Fruit fly (Drosophila melanogaster) whole organism, embryonic: ENCODE results near the gene wge.

ENCODE experiments used
- Ada2b ChIP-seq: fragments of 200-800 bp; sonication (Bioruptor generic); IDR thresholded peaks from 2 replicates; pipeline ENCODE4 v1.3.6; 2022; ENCODE audit warnings: missing biosample characterization, missing genetic modification characterization
- Antp ChIP-seq: fragments of 200-800 bp; sonication (Bioruptor generic); optimal IDR thresholded peaks from 3 replicates; lab custom pipeline; 2016; ENCODE audit warnings: missing biosample characterization, missing genetic modification characterization
- BtbVII ChIP-seq: fragments of 200-800 bp; sonication (Bioruptor generic); optimal IDR thresholded peaks from 3 replicates; lab custom pipeline; 2017; ENCODE audit warnings: missing biosample characterization, mild to moderate bottlenecking, missing genetic modification characterization
- CG11247 ChIP-seq: fragments of 200-800 bp; sonication (Bioruptor generic); IDR thresholded peaks from 2 replicates; pipeline ENCODE4 v1.3.6; 2022; ENCODE audit warnings: missing biosample characterization, missing genetic modification characterization
- CG14710 ChIP-seq: fragments of 200-800 bp; sonication (Bioruptor generic); optimal IDR thresholded peaks from 3 replicates; lab custom pipeline; 2019; ENCODE audit warnings: missing biosample characterization, mild to moderate bottlenecking, missing genetic modification characterization, moderate library complexity
- CG17328 ChIP-seq: fragments of 200-800 bp; sonication (Bioruptor generic); IDR thresholded peaks from 2 replicates; pipeline ENCODE4 v1.3.6; 2022; ENCODE audit warnings: missing biosample characterization, missing genetic modification characterization
- CG17385 ChIP-seq: fragments of 200-800 bp; sonication (Bioruptor generic); optimal IDR thresholded peaks from 3 replicates; lab custom pipeline; 2018; ENCODE audit warnings: missing biosample characterization, mild to moderate bottlenecking, missing genetic modification characterization
- CG18599 ChIP-seq: fragments of 200-800 bp; sonication (Bioruptor generic); optimal IDR thresholded peaks from 3 replicates; lab custom pipeline; 2017; ENCODE audit warnings: missing biosample characterization, missing genetic modification characterization, mild to moderate bottlenecking, moderate library complexity, missing genetic modification reagents
- CG3065 ChIP-seq: fragments of 200-800 bp; sonication (Bioruptor generic); optimal IDR thresholded peaks from 2 replicates; lab custom pipeline; 2016; ENCODE audit warnings: missing biosample characterization, missing genetic modification characterization
- CG32532 ChIP-seq: fragments of 200-800 bp; sonication (Bioruptor generic); IDR thresholded peaks from 2 replicates; pipeline ENCODE4 v1.3.6; 2022; ENCODE audit warnings: missing biosample characterization, missing genetic modification characterization
- CG33213 ChIP-seq: fragments of 200-800 bp; sonication (Bioruptor generic); optimal IDR thresholded peaks from 3 replicates; lab custom pipeline; 2016; ENCODE audit warnings: missing biosample characterization, missing genetic modification characterization
- CG3726 ChIP-seq: fragments of 200-800 bp; sonication (Bioruptor generic); IDR thresholded peaks from 3 replicates; pipeline ENCODE4, ENCODE4 v1.3.6; 2022; ENCODE audit warnings: missing biosample characterization, missing genetic modification characterization
- CG6854 ChIP-seq: fragments of 200-800 bp; sonication (Bioruptor generic); optimal IDR thresholded peaks from 3 replicates; lab custom pipeline; 2017; ENCODE audit warnings: missing biosample characterization, mild to moderate bottlenecking, missing genetic modification characterization
- CG8388 ChIP-seq: fragments of 200-800 bp; sonication (Bioruptor generic); optimal IDR thresholded peaks from 2 replicates; lab custom pipeline; 2019; ENCODE audit warnings: missing biosample characterization, mild to moderate bottlenecking, missing genetic modification characterization, moderate library complexity
- CHES-1-like ChIP-seq: fragments of 200-800 bp; sonication (Bioruptor generic); optimal IDR thresholded peaks from 2 replicates; lab custom pipeline; 2016; ENCODE audit warnings: missing biosample characterization, missing genetic modification characterization
- D19B ChIP-seq: fragments of 200-800 bp; sonication (Bioruptor generic); optimal IDR thresholded peaks from 2 replicates; lab custom pipeline; 2017; ENCODE audit warnings: missing biosample characterization, mild to moderate bottlenecking, missing genetic modification characterization
- Dbx ChIP-seq: fragments of 200-800 bp; sonication (Bioruptor generic); IDR thresholded peaks from 3 replicates; pipeline ENCODE4 v1.3.6; 2022; ENCODE audit warnings: missing biosample characterization, missing genetic modification characterization
- Deaf1 ChIP-seq: fragments of 200-800 bp; optimal IDR thresholded peaks from 3 replicates; lab custom pipeline; 2019; ENCODE audit warnings: missing biosample characterization, mild to moderate bottlenecking, missing genetic modification characterization, moderate library complexity
- Eip74EF ChIP-seq, 2 experiments: fragments of 200-800 bp in 1 of 2; fragments of >200 bp in 1 of 2; sonication (Bioruptor generic) in 1 of 2; optimal IDR thresholded peaks; 2 replicates each; lab custom pipeline; 2017 to 2019; ENCODE audit warnings: missing biosample characterization in 2 of 2, missing genetic modification characterization in 2 of 2, mild to moderate bottlenecking in 1 of 2, moderate library complexity in 1 of 2
- Gug ChIP-seq: fragments of 200-800 bp; sonication (Bioruptor generic); IDR thresholded peaks from 4 replicates; pipeline ENCODE4 v1.3.6; 2022; ENCODE audit warnings: missing biosample characterization, missing genetic modification characterization
- H2.0 ChIP-seq: fragments of 200-800 bp; sonication (Bioruptor generic); IDR thresholded peaks from 2 replicates; pipeline ENCODE4 v1.3.6; 2022; ENCODE audit warnings: missing biosample characterization, missing genetic modification characterization
- Hey ChIP-seq: fragments of 200-800 bp; sonication (Bioruptor generic); optimal IDR thresholded peaks from 3 replicates; lab custom pipeline; 2018; ENCODE audit warnings: missing biosample characterization, mild to moderate bottlenecking, missing genetic modification characterization
- Hr51 ChIP-seq, 2 experiments: fragments of 200-800 bp; sonication (Bioruptor generic); optimal IDR thresholded peaks; 2 replicates in 1 of 2; 3 replicates in 1 of 2; lab custom pipeline; 2016 to 2018; ENCODE audit warnings: missing biosample characterization in 2 of 2, missing genetic modification characterization in 2 of 2, mild to moderate bottlenecking in 1 of 2, moderate library complexity in 1 of 2
- Lhr ChIP-seq: fragments of 200-800 bp; sonication (Bioruptor generic); optimal IDR thresholded peaks from 3 replicates; lab custom pipeline; 2017; ENCODE audit warnings: mild to moderate bottlenecking, missing biosample characterization, missing genetic modification reagents, missing genetic modification characterization
- Lim3 ChIP-seq: fragments of 200-800 bp; sonication (Bioruptor generic); IDR thresholded peaks from 2 replicates; pipeline ENCODE4 v1.3.6; 2022; ENCODE audit warnings: missing biosample characterization, missing genetic modification characterization
- Max ChIP-seq: fragments of 200-800 bp; sonication (Bioruptor generic); optimal IDR thresholded peaks from 2 replicates; lab custom pipeline; 2016; ENCODE audit warnings: missing biosample characterization, mild to moderate bottlenecking, missing genetic modification characterization
- Mrtf ChIP-seq: fragments of 200-800 bp; sonication (Bioruptor generic); IDR thresholded peaks from 3 replicates; pipeline ENCODE4 v1.3.6; 2022; ENCODE audit warnings: missing biosample characterization, missing genetic modification characterization
- Oli ChIP-seq: fragments of 200-800 bp; sonication (Bioruptor generic); optimal IDR thresholded peaks from 2 replicates; lab custom pipeline; 2018; ENCODE audit warnings: missing biosample characterization, mild to moderate bottlenecking, missing genetic modification characterization, moderate library complexity
- Side ChIP-seq: fragments of 200-800 bp; sonication (Bioruptor generic); optimal IDR thresholded peaks from 2 replicates; lab custom pipeline; 2016; ENCODE audit warnings: missing biosample characterization, missing genetic modification characterization
- Sin3A ChIP-seq: fragments of >200 bp; optimal IDR thresholded peaks from 2 replicates; lab custom pipeline; 2018
- Stat92E ChIP-seq, 3 experiments: fragments of >200 bp in 2 of 3; fragments of 200-800 bp in 1 of 3; sonication (Bioruptor generic) in 1 of 3; optimal IDR thresholded peaks; 2 replicates each; lab custom pipeline; 2017 to 2019; ENCODE audit warnings: missing biosample characterization in 3 of 3, missing genetic modification characterization in 3 of 3, mild to moderate bottlenecking in 1 of 3, moderate library complexity in 1 of 3
- Usf ChIP-seq: fragments of 200-800 bp; sonication (Bioruptor generic); optimal IDR thresholded peaks from 2 replicates; lab custom pipeline; 2017; ENCODE audit warnings: missing genotype, missing biosample characterization, missing genetic modification characterization
- ac ChIP-seq: fragments of 200-800 bp; sonication (Bioruptor generic); optimal IDR thresholded peaks from 3 replicates; lab custom pipeline; 2017; ENCODE audit warnings: missing biosample characterization, mild to moderate bottlenecking, missing genetic modification characterization
- br ChIP-seq: fragments of >200 bp; optimal IDR thresholded peaks from 2 replicates; lab custom pipeline; 2017
- dimm ChIP-seq: fragments of 200-800 bp; sonication (Bioruptor generic); IDR thresholded peaks from 2 replicates; pipeline ENCODE4 v1.3.6; 2022; ENCODE audit warnings: missing biosample characterization, missing genetic modification characterization
- ems ChIP-seq: fragments of 200-800 bp; sonication (Bioruptor generic); optimal IDR thresholded peaks from 3 replicates; lab custom pipeline; 2016; ENCODE audit warnings: missing biosample characterization, missing genetic modification characterization
- fd64A ChIP-seq: fragments of 200-800 bp; sonication (Bioruptor generic); optimal IDR thresholded peaks from 3 replicates; lab custom pipeline; 2018; ENCODE audit warnings: missing biosample characterization, mild to moderate bottlenecking, missing genetic modification characterization
- ken ChIP-seq: fragments of 200-800 bp; sonication (Bioruptor generic); IDR thresholded peaks from 3 replicates; pipeline ENCODE4 v1.3.6; 2022; ENCODE audit warnings: missing biosample characterization, missing genetic modification characterization
- klu ChIP-seq: fragments of 200-800 bp; sonication (Bioruptor generic); IDR thresholded peaks from 2 replicates; pipeline ENCODE4 v1.3.6; 2022; ENCODE audit warnings: missing biosample characterization, missing genetic modification characterization
- kni ChIP-seq: fragments of 200-800 bp; sonication (Bioruptor generic); optimal IDR thresholded peaks from 3 replicates; lab custom pipeline; 2017; ENCODE audit warnings: mild to moderate bottlenecking, missing biosample characterization, missing genetic modification reagents, missing genetic modification characterization
- nerfin-1 ChIP-seq: fragments of 200-800 bp; sonication (Bioruptor generic); optimal IDR thresholded peaks from 3 replicates; lab custom pipeline; 2019; ENCODE audit warnings: missing biosample characterization, mild to moderate bottlenecking, missing genetic modification characterization, moderate library complexity
- org-1 ChIP-seq: fragments of 200-800 bp; sonication (Bioruptor generic); optimal IDR thresholded peaks from 2 replicates; lab custom pipeline; 2017; ENCODE audit warnings: missing biosample characterization, missing genetic modification characterization
- pb ChIP-seq: fragments of 200-800 bp; sonication (Bioruptor generic); optimal IDR thresholded peaks from 3 replicates; lab custom pipeline; 2016; ENCODE audit warnings: missing biosample characterization, missing genetic modification characterization
- psq ChIP-seq: fragments of 200-800 bp; sonication (Bioruptor generic); optimal IDR thresholded peaks from 2 replicates; lab custom pipeline; 2017; ENCODE audit warnings: missing biosample characterization, missing genetic modification characterization
- ranshi ChIP-seq: fragments of 200-800 bp; sonication (Bioruptor generic); IDR thresholded peaks from 2 replicates; pipeline ENCODE4 v1.3.6; 2022; ENCODE audit warnings: missing biosample characterization, missing genetic modification characterization
- sens-2 ChIP-seq: fragments of 200-800 bp; sonication (Bioruptor generic); IDR thresholded peaks from 2 replicates; pipeline ENCODE4 v1.3.6; 2022; ENCODE audit warnings: missing biosample characterization, missing genetic modification characterization
- sisA ChIP-seq: fragments of 200-800 bp; sonication (Bioruptor generic); IDR thresholded peaks from 2 replicates; pipeline ENCODE4 v1.3.6; 2022; ENCODE audit warnings: missing biosample characterization, missing genetic modification characterization
- tio ChIP-seq: fragments of 200-800 bp; sonication (Bioruptor generic); optimal IDR thresholded peaks from 2 replicates; lab custom pipeline; 2017; ENCODE audit warnings: missing biosample characterization, missing genetic modification characterization, inconsistent platforms
- toy ChIP-seq: fragments of 200-800 bp; sonication (Bioruptor generic); IDR thresholded peaks from 2 replicates; pipeline ENCODE4 v1.3.6; 2022; ENCODE audit warnings: missing biosample characterization, missing genetic modification characterization
- tx ChIP-seq: fragments of 200-800 bp; sonication (Bioruptor generic); optimal IDR thresholded peaks from 2 replicates; lab custom pipeline; 2016; ENCODE audit warnings: missing biosample characterization, missing genetic modification characterization
- wek ChIP-seq: fragments of 200-800 bp; sonication (Bioruptor generic); optimal IDR thresholded peaks from 3 replicates; lab custom pipeline; 2018; ENCODE audit warnings: missing biosample characterization, mild to moderate bottlenecking, missing genetic modification characterization, moderate library complexity
- zen ChIP-seq: fragments of 200-800 bp; sonication (Bioruptor generic); optimal IDR thresholded peaks from 3 replicates; lab custom pipeline; 2018; ENCODE audit warnings: missing biosample characterization, mild to moderate bottlenecking, missing genetic modification characterization, moderate library complexity

The wge gene

dm6 chr3R:22664274-22664673 lies 56.7 kb downstream of the wge start (continued):
- TF ChIP-seq CG3065 (GFP tag; lab: Kevin White, UChicago) (no peak), Hr51 (GFP tag; optimal IDR thresholded peaks at IDR 0.05; lab: Kevin White, UChicago) (peak in 1 of 2 experiments; percentile 39), dimm (GFP tag; lab: Robert Waterston, UW) (0 out of 2 replicates have a peak, but pooled peaks have one; percentile 37), Lim3 (GFP tag; lab: Robert Waterston, UW) (no peak), CG32532 (GFP tag; lab: Robert Waterston, UW) (no peak), CG8388 (GFP tag; lab: Kevin White, UChicago) (peak; percentile 33), CG17328 (GFP tag; lab: Robert Waterston, UW) (peak; percentile 60), wek (no peak), zen (tag; lab: Kevin White, UChicago) (no peak), tx (GFP tag; lab: Kevin White, UChicago) (peak; percentile 19), CG33213 (GFP tag; lab: Kevin White, UChicago) (no peak), sisA (GFP tag; lab: Robert Waterston, UW) (peak; percentile 62), Antp (GFP tag; lab: Kevin White, UChicago) (peak; percentile 56), CG17385 (GFP tag; lab: Kevin White, UChicago) (peak; percentile 38), ems (GFP tag; lab: Kevin White, UChicago) (no peak), Oli (tag; lab: Kevin White, UChicago) (peak; percentile 54), org-1 (no peak), ranshi (GFP tag; lab: Robert Waterston, UW) (no peak), pb (GFP tag; lab: Kevin White, UChicago) (peak; percentile 44), Ada2b (GFP tag; lab: Robert Waterston, UW) (peak; percentile 70), Deaf1 (tag; lab: Kevin White, UChicago) (no peak), D19B (GFP tag; lab: Kevin White, UChicago) (no peak), Side (GFP tag; lab: Kevin White, UChicago) (peak; percentile 15), tio (peak; percentile 8), CHES-1-like (GFP tag; lab: Kevin White, UChicago) (no peak), toy (GFP tag; lab: Robert Waterston, UW) (no peak), nerfin-1 (no peak), fd64A (GFP tag; lab: Kevin White, UChicago) (no peak), Gug (GFP tag; lab: Robert Waterston, UW) (peak; percentile 62; the same call in 3 of the 4 replicates), Mrtf (no peak), Usf (GFP tag; lab: Kevin White, UChicago) (no peak), BtbVII (GFP tag; lab: Kevin White, UChicago) (no peak), kni (GFP tag; lab: Kevin White, UChicago) (no peak), psq (GFP tag; lab: Kevin White, UChicago) (no peak), sens-2 (GFP tag; lab: Robert Waterston, UW) (peak; percentile 27; the same call in 1 of the 2 replicates), CG6854 (GFP tag; lab: Kevin White, UChicago) (no peak), Hey (no peak), CG14710 (tag; lab: Kevin White, UChicago) (peak; percentile 0), Dbx (GFP tag; lab: Robert Waterston, UW) (peak; percentile 46; the same call in 1 of the 3 replicates), Lhr (GFP tag; lab: Kevin White, UChicago) (no peak), ac (no peak), CG11247 (GFP tag; lab: Robert Waterston, UW) (no peak), Eip74EF (GFP tag; optimal IDR thresholded peaks at IDR 0.05; lab: Kevin White, UChicago) (no peak), klu (GFP tag; lab: Robert Waterston, UW) (no peak), Sin3A (no peak), CG18599 (GFP tag; lab: Kevin White, UChicago) (peak; percentile 47), ken (peak; percentile 66; the same call in 2 of the 3 replicates), CG3726 (GFP tag; lab: Robert Waterston, UW) (no peak), H2.0 (GFP tag; lab: Robert Waterston, UW) (peak; percentile 54), Max (GFP tag; lab: Kevin White, UChicago) (no peak), br (lab: Kevin White, UChicago) (no peak), Stat92E (GFP tag; optimal IDR thresholded peaks at IDR 0.05; lab: Kevin White, UChicago) (no peak)
